Worm (Caenorhabditis elegans) whole organism, L4 larva: ENCODE data around the gene C05D9.9.

Experiments
- F10B5.3 ChIP-seq: sonication (generic microtip); optimal IDR thresholded peaks from 2 replicates; lab custom pipeline; 2016; ENCODE audit warnings: mild to moderate bottlenecking, missing genetic modification characterization, missing compliant biosample characterization
- F26F4.8 ChIP-seq: fragments of 200-800 bp; sonication (Bioruptor generic); conservative IDR thresholded peaks from 2 replicates; pipeline ENCODE4 v1.3.6; 2022; ENCODE audit warnings: missing genetic modification characterization, missing compliant biosample characterization
- R02D3.7 ChIP-seq: fragments of 150-350 bp; sonication (generic microtip); optimal IDR thresholded peaks from 3 replicates; lab custom pipeline; 2014; ENCODE audit warnings: missing biosample characterization, missing genetic modification characterization
- T20F7.1 ChIP-seq: fragments of 200-800 bp; sonication (Bioruptor generic); optimal IDR thresholded peaks from 2 replicates; lab custom pipeline; 2018; ENCODE audit warnings: mild to moderate bottlenecking, missing genetic modification characterization, missing compliant biosample characterization
- Y105C5A.15 ChIP-seq: fragments of 200-800 bp; sonication (Bioruptor generic); IDR thresholded peaks from 2 replicates; pipeline ENCODE4 v1.3.6; 2022; ENCODE audit warnings: missing genetic modification characterization, missing compliant biosample characterization
- Y75B8A.6 ChIP-seq: fragments of 200-800 bp; sonication (Bioruptor generic); IDR thresholded peaks from 2 replicates; pipeline ENCODE4 v1.3.6; 2022; ENCODE audit warnings: missing genetic modification reagents, missing genetic modification characterization, missing compliant biosample characterization
- aha-1 ChIP-seq: fragments of 150-350 bp; peaks from one replicate; lab custom pipeline; 2014; ENCODE audit warnings: missing biosample characterization, missing genetic modification characterization
- ama-1 ChIP-seq: fragments of 150-350 bp; optimal IDR thresholded peaks from 2 replicates; lab custom pipeline; 2014; ENCODE audit warnings: inconsistent platforms, mixed read lengths
- arid-1 ChIP-seq: fragments of 200-800 bp; sonication (Bioruptor generic); conservative IDR thresholded peaks from 2 replicates; pipeline ENCODE4 v1.3.6; 2022; ENCODE audit warnings: missing genetic modification reagents, missing genetic modification characterization, missing compliant biosample characterization
- ceh-20 ChIP-seq: fragments of 200-800 bp; sonication (Bioruptor generic); IDR thresholded peaks from 2 replicates; pipeline ENCODE4 v1.3.6; 2022; ENCODE audit warnings: missing genetic modification reagents, missing genetic modification characterization, missing compliant biosample characterization
- ceh-32 ChIP-seq: sonication (generic microtip); optimal IDR thresholded peaks from 2 replicates; lab custom pipeline; 2016; ENCODE audit warnings: mild to moderate bottlenecking, missing genetic modification characterization, missing compliant biosample characterization; ENCODE audit not compliant: poor library complexity
- daf-16 ChIP-seq, 3 experiments: sonication (generic microtip); optimal IDR thresholded peaks; 2 replicates each; lab custom pipeline; 2016 to 2017; ENCODE audit warnings: missing genetic modification characterization in 3 of 3, missing genetic modification reagents in 3 of 3, mild to moderate bottlenecking in 2 of 3, missing compliant biosample characterization in 2 of 3, missing biosample characterization in 1 of 3, moderate library complexity in 1 of 3
- daf-8 ChIP-seq: fragments of 200-800 bp; sonication (Bioruptor generic); IDR thresholded peaks from 2 replicates; pipeline ENCODE4 v1.3.6; 2022; ENCODE audit warnings: missing genetic modification characterization, missing compliant biosample characterization
- dmd-6 ChIP-seq: fragments of 200-800 bp; sonication (Bioruptor generic); IDR thresholded peaks from 2 replicates; pipeline ENCODE4 v1.3.6; 2022; ENCODE audit warnings: missing genetic modification reagents, missing genetic modification characterization, missing compliant biosample characterization
- dpl-1 ChIP-seq: fragments of 150-350 bp; optimal IDR thresholded peaks from 2 replicates; lab custom pipeline; 2014; ENCODE audit warnings: missing biosample characterization, missing genetic modification reagents, missing genetic modification characterization
- dve-1 ChIP-seq: sonication (generic microtip); optimal IDR thresholded peaks from 2 replicates; lab custom pipeline; 2017; ENCODE audit warnings: antibody characterized with exemption, mild to moderate bottlenecking, missing genetic modification characterization, missing compliant biosample characterization; ENCODE audit not compliant: insufficient read depth
- fkh-10 ChIP-seq: fragments of 150-350 bp; optimal IDR thresholded peaks from 2 replicates; lab custom pipeline; 2014; ENCODE audit warnings: missing biosample characterization, missing genetic modification reagents, missing genetic modification characterization
- gei-8 ChIP-seq: fragments of 200-800 bp; sonication (Bioruptor generic); optimal IDR thresholded peaks from 2 replicates; lab custom pipeline; 2018; ENCODE audit warnings: mild to moderate bottlenecking, missing genetic modification characterization, missing compliant biosample characterization
- hlh-11 ChIP-seq: fragments of 200-800 bp; sonication (Bioruptor generic); optimal IDR thresholded peaks from 2 replicates; lab custom pipeline; 2018; ENCODE audit warnings: mild to moderate bottlenecking, missing genetic modification characterization, missing compliant biosample characterization
- hlh-30 ChIP-seq: sonication (generic microtip); optimal IDR thresholded peaks from 2 replicates; lab custom pipeline; 2017; ENCODE audit warnings: antibody characterized with exemption, mild to moderate bottlenecking, missing genetic modification characterization, missing compliant biosample characterization; ENCODE audit not compliant: insufficient read depth
- lin-1 ChIP-seq: fragments of 200-800 bp; sonication (Bioruptor generic); IDR thresholded peaks from 2 replicates; pipeline ENCODE4 v1.3.6; 2022; ENCODE audit warnings: missing genetic modification reagents, missing genetic modification characterization, missing compliant biosample characterization
- madf-9 ChIP-seq: fragments of 200-800 bp; sonication (Bioruptor generic); conservative IDR thresholded peaks from 2 replicates; pipeline ENCODE4 v1.3.6; 2022; ENCODE audit warnings: missing genetic modification reagents, missing genetic modification characterization, missing compliant biosample characterization
- mep-1 ChIP-seq: fragments of 150-350 bp; sonication (generic microtip); optimal IDR thresholded peaks from 3 replicates; lab custom pipeline; 2014; ENCODE audit warnings: missing biosample characterization, missing genetic modification characterization
- mes-2 ChIP-seq: sonication (generic microtip); optimal IDR thresholded peaks from 2 replicates; lab custom pipeline; 2016; ENCODE audit warnings: missing genotype, mild to moderate bottlenecking, missing genetic modification characterization, missing compliant biosample characterization; ENCODE audit not compliant: poor library complexity, severe bottlenecking
- nhr-10 ChIP-seq: fragments of 150-350 bp; optimal IDR thresholded peaks from 2 replicates; lab custom pipeline; 2014; ENCODE audit warnings: missing biosample characterization, missing genetic modification characterization
- nhr-102 ChIP-seq: sonication (generic microtip); optimal IDR thresholded peaks from 2 replicates; lab custom pipeline; 2016; ENCODE audit warnings: mild to moderate bottlenecking, missing genetic modification characterization, moderate library complexity, missing compliant biosample characterization
- nhr-11 ChIP-seq: fragments of 150-350 bp; optimal IDR thresholded peaks from 2 replicates; lab custom pipeline; 2014; ENCODE audit warnings: missing biosample characterization, missing genetic modification characterization
- nhr-237 ChIP-seq: sonication (generic microtip); optimal IDR thresholded peaks from 2 replicates; lab custom pipeline; 2017; ENCODE audit warnings: missing biosample characterization, missing genetic modification characterization
- nhr-28 ChIP-seq: fragments of 150-350 bp; optimal IDR thresholded peaks from 2 replicates; lab custom pipeline; 2014; ENCODE audit warnings: missing biosample characterization, missing genetic modification characterization
- nhr-42 ChIP-seq: fragments of 200-800 bp; sonication (Bioruptor generic); IDR thresholded peaks from 2 replicates; pipeline ENCODE4 v1.3.6; 2022; ENCODE audit warnings: missing genetic modification characterization, missing compliant biosample characterization
- nhr-77 ChIP-seq: fragments of 150-350 bp; optimal IDR thresholded peaks from 2 replicates; lab custom pipeline; 2014; ENCODE audit warnings: missing biosample characterization, missing genetic modification characterization
- php-3 ChIP-seq: fragments of 200-800 bp; sonication (Bioruptor generic); IDR thresholded peaks from 2 replicates; pipeline ENCODE4 v1.3.6; 2022; ENCODE audit warnings: missing genetic modification reagents, missing genetic modification characterization, missing compliant biosample characterization
- pqm-1 ChIP-seq: sonication (generic microtip); optimal IDR thresholded peaks from 2 replicates; lab custom pipeline; 2017; ENCODE audit warnings: missing biosample characterization, missing genetic modification characterization
- tra-1 ChIP-seq: fragments of 200-800 bp; sonication (Bioruptor generic); IDR thresholded peaks from 2 replicates; pipeline ENCODE4 v1.3.6; 2022; ENCODE audit warnings: missing genetic modification reagents, missing genetic modification characterization, missing compliant biosample characterization
- unc-62 ChIP-seq, 3 experiments: fragments of 150-350 bp in 1 of 3; sonication (generic microtip); optimal IDR thresholded peaks in 2 of 3; peaks in 1 of 3; 1 replicate in 1 of 3; 2 replicates in 2 of 3; lab custom pipeline; 2014 to 2017; ENCODE audit warnings: missing biosample characterization in 3 of 3, missing genetic modification characterization in 3 of 3, missing genetic modification reagents in 3 of 3, missing genotype in 1 of 3
- zip-11 ChIP-seq: fragments of 200-800 bp; sonication (Bioruptor generic); IDR thresholded peaks from 2 replicates; pipeline ENCODE4 v1.3.6; 2022; ENCODE audit warnings: missing genetic modification characterization, missing compliant biosample characterization
- zip-2 ChIP-seq: fragments of 150-350 bp; optimal IDR thresholded peaks from 2 replicates; lab custom pipeline; 2014; ENCODE audit warnings: missing biosample characterization, missing genetic modification characterization
- ztf-7 ChIP-seq: fragments of 150-350 bp; optimal IDR thresholded peaks from 2 replicates; lab custom pipeline; 2014; ENCODE audit warnings: missing biosample characterization, missing genetic modification characterization

The C05D9.9 gene

ce11 chrX:1162019-1162418 lies 38.0 kb upstream of the C05D9.9 start, which contains the start of gene tmc-1:
Gene tmc-1 (plus strand): TSS chrX:1162207.
- no peak for TF ChIP-seq arid-1 (GFP tag; lab: Robert Waterston, UW)
- no peak for TF ChIP-seq T20F7.1 (GFP tag; lab: Kevin White, UChicago)
- peak in 1 of 2 experiments; percentile 93 for TF ChIP-seq unc-62 (GFP tag; optimal IDR thresholded peaks at IDR 0.05 in 1 of 2; lab: Kevin White, UChicago)
- no peak for TF ChIP-seq unc-62 (tag; optimal IDR thresholded peaks at IDR 0.05; lab: Kevin White, UChicago)
- TF ChIP-seq, all 104 proteins: peak for 1

ce11 chrX:1154648-1155047 lies 30.6 kb upstream of the C05D9.9 start, which contains the start of gene R193.1:
Gene R193.1 (plus strand): TSS chrX:1154948.
- TF ChIP-seq arid-1 (GFP tag; lab: Robert Waterston, UW), result no peak
- TF ChIP-seq madf-9 (GFP tag; lab: Robert Waterston, UW), result no peak
- TF ChIP-seq zip-2 (tag; lab: Kevin White, UChicago), result no peak
- TF ChIP-seq F10B5.3, result no peak
- no peak for TF ChIP-seq dmd-6

- TF ChIP-seq mep-1 (tag; lab: Kevin White, UChicago), result peak; percentile 44
- TF ChIP-seq Y75B8A.6 (GFP tag; lab: Robert Waterston, UW), result no peak
- TF ChIP-seq ztf-7 (tag; lab: Kevin White, UChicago), result peak; percentile 97
- TF ChIP-seq daf-8, result no peak
- no peak for TF ChIP-seq F26F4.8
- TF ChIP-seq dmd-6, result peak; percentile 63; the same call in 1 of the 2 replicates
- no peak for TF ChIP-seq daf-16 (GFP tag; optimal IDR thresholded peaks at IDR 0.05; lab: Kevin White, UChicago)
- peak; percentile 68 for TF ChIP-seq daf-16 (tag; optimal IDR thresholded peaks at IDR 0.05; lab: Kevin White, UChicago)
- TF ChIP-seq nhr-28, result peak; percentile 79
- TF ChIP-seq nhr-102 (tag; lab: Kevin White, UChicago), result no peak
- peak; percentile 43; the same call in 1 of the 2 replicates for TF ChIP-seq php-3
- peak; percentile 68 for TF ChIP-seq dve-1
- no peak for TF ChIP-seq nhr-77 (tag; lab: Kevin White, UChicago)
- peak; percentile 85 for TF ChIP-seq pqm-1 (tag; lab: Kevin White, UChicago)
Measured at ce11 chrX:1148438-1148837, 24.4 kb upstream of the C05D9.9 start, which contains the start of the genes R193.2 and R193.6. Gene R193.2 (minus strand): TSS chrX:1148585. Gene R193.6 (plus strand): TSS chrX:1148787.

DNA sequence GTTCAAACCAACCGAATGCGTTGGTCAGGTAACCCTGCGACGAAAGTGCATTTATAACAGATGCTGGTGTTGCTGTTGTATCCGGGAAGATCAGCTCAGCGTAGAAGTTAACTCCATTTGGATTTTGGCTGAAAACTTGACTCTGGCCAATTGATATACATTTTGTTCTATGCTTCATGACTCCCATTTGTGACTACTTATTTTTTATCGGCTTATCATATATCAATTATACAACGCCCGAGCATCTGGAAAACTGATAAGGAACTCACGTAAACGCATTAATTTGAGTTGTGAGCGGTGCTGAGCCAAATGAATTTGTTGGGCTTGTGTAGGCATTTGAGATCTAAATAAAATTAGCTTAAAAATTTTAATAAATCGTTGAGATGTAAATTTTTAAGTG lies 23.3 kb upstream of the C05D9.9 start:
- no peak for TF ChIP-seq gei-8 (GFP tag; lab: Kevin White, UChicago)
- 0 out of 2 replicates have a peak, but pooled peaks have one; percentile 42 for TF ChIP-seq tra-1 (GFP tag; lab: Robert Waterston, UW)
- peak; percentile 16 for TF ChIP-seq dve-1
- TF ChIP-seq pqm-1 (tag; lab: Kevin White, UChicago), result peak; percentile 61
- TF ChIP-seq daf-16 (GFP tag; optimal IDR thresholded peaks at IDR 0.05; lab: Kevin White, UChicago), result no peak
- peak; percentile 29 for TF ChIP-seq daf-16 (tag; optimal IDR thresholded peaks at IDR 0.05; lab: Kevin White, UChicago)
- TF ChIP-seq nhr-28, result peak; percentile 40
- peak; percentile 32; the same call in 1 of the 2 replicates for TF ChIP-seq dmd-6
- no peak for TF ChIP-seq nhr-77 (tag; lab: Kevin White, UChicago)
- peak in 1 of 2 experiments; percentile 69 for TF ChIP-seq unc-62 (GFP tag; optimal IDR thresholded peaks at IDR 0.05 in 1 of 2; lab: Kevin White, UChicago)
- TF ChIP-seq unc-62 (tag; optimal IDR thresholded peaks at IDR 0.05; lab: Kevin White, UChicago), result no peak
- TF ChIP-seq mep-1 (tag; lab: Kevin White, UChicago), result no peak
- TF ChIP-seq hlh-11 (tag; lab: Kevin White, UChicago), result peak; percentile 27
- TF ChIP-seq ceh-20 (GFP tag; lab: Robert Waterston, UW), result no peak
- no peak for TF ChIP-seq hlh-30
- no peak for TF ChIP-seq fkh-10

DNA sequence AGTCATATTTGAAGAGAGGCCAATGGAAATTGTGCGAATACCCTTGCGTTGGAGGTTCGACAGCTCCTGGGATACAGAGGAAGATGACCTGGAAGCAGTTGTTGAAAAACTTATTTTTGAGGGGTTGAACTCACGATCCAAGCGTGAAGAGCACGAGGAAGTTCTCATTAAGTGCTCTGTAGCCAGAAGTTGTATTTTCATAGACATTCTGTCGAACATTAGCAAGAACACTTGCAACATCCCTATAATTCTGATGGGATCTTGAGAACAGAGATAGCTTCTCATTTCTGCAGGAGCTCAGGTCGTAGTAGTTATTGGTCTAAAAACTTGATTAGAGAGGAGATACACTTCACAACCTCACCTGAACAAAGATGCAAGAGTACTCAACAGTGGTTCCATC lies 17.6 kb upstream of the C05D9.9 start:
- TF ChIP-seq aha-1 (tag; lab: Kevin White, UChicago) (peak; percentile 83), Y105C5A.15 (GFP tag; lab: Robert Waterston, UW) (0 out of 2 replicates have a peak, but pooled peaks have one; percentile 52), arid-1 (GFP tag; lab: Robert Waterston, UW) (no peak)

ce11 chrX:1128503-1129036 lies 4.5 kb upstream of the C05D9.9 start, which contains the start of gene snx-1:
Gene snx-1 (plus strand): TSS chrX:1128986.
- TF ChIP-seq R02D3.7 (tag; lab: Kevin White, UChicago) (no peak), hlh-11 (tag; lab: Kevin White, UChicago) (peak; percentile 81), zip-2 (tag; lab: Kevin White, UChicago) (no peak), ama-1 (lab: Kevin White, UChicago) (no peak), dpl-1 (GFP tag; lab: Kevin White, UChicago) (peak; percentile 16), madf-9 (GFP tag; lab: Robert Waterston, UW) (no peak), nhr-10 (tag; lab: Kevin White, UChicago) (no peak), ceh-20 (GFP tag; lab: Robert Waterston, UW) (no peak), mes-2 (tag; lab: Kevin White, UChicago) (peak; percentile 81), zip-11 (GFP tag; lab: Robert Waterston, UW) (no peak), ceh-32 (no peak), nhr-42 (GFP tag; lab: Robert Waterston, UW) (no peak), nhr-237 (no peak), hlh-30 (peak; percentile 94), nhr-11 (tag; lab: Kevin White, UChicago) (no peak), nhr-77 (tag; lab: Kevin White, UChicago) (peak; percentile 80), lin-1 (GFP tag; lab: Robert Waterston, UW) (no peak)
